Worm (Caenorhabditis elegans) whole organism, midembryonic: ENCODE results near the gene F56D5.3.

Experiments
- T22C8.4 ChIP-seq: fragments of 200-800 bp; sonication (Bioruptor generic); IDR thresholded peaks from 2 replicates; pipeline ENCODE4 v1.3.6; 2022; ENCODE audit warnings: missing genetic modification characterization, missing compliant biosample characterization
- cog-1 ChIP-seq: sonication (generic microtip); optimal IDR thresholded peaks from 2 replicates; lab custom pipeline; 2016; ENCODE audit warnings: missing genetic modification characterization, missing compliant biosample characterization
- flt-1 ChIP-seq: fragments of 200-800 bp; sonication (Bioruptor generic); IDR thresholded peaks from 2 replicates; pipeline ENCODE4 v1.3.6; 2022; ENCODE audit warnings: missing genetic modification characterization, missing compliant biosample characterization
- klf-2 ChIP-seq: fragments of 200-800 bp; sonication (Bioruptor generic); conservative IDR thresholded peaks from 2 replicates; pipeline ENCODE4 v1.3.6; 2022; ENCODE audit warnings: missing genetic modification reagents, missing genetic modification characterization, missing compliant biosample characterization
- med-1 ChIP-seq: sonication (generic microtip); optimal IDR thresholded peaks from 2 replicates; lab custom pipeline; 2017; ENCODE audit warnings: missing genetic modification characterization, mild to moderate bottlenecking, missing compliant biosample characterization, antibody characterized with exemption, missing genetic modification reagents; ENCODE audit not compliant: insufficient read depth
- ref-1 ChIP-seq: fragments of 200-800 bp; sonication (Bioruptor generic); conservative IDR thresholded peaks from 2 replicates; pipeline ENCODE4 v1.3.6; 2022; ENCODE audit warnings: missing genetic modification reagents, missing genetic modification characterization, missing compliant biosample characterization
- tab-1 ChIP-seq: fragments of 200-800 bp; sonication (Bioruptor generic); IDR thresholded peaks from 2 replicates; pipeline ENCODE4 v1.3.6; 2022; ENCODE audit warnings: missing genetic modification characterization, missing compliant biosample characterization
- ztf-23 ChIP-seq: fragments of 200-800 bp; sonication (Bioruptor generic); IDR thresholded peaks from 2 replicates; pipeline ENCODE4 v1.3.6; 2022; ENCODE audit warnings: missing genetic modification reagents, missing genetic modification characterization, missing compliant biosample characterization
- ztf-29 ChIP-seq: fragments of 200-800 bp; sonication (Bioruptor generic); IDR thresholded peaks from 2 replicates; pipeline ENCODE4 v1.3.6; 2022; ENCODE audit warnings: missing genetic modification reagents, missing genetic modification characterization, missing compliant biosample characterization

Gene F56D5.3

ce11 chrIV:9447209-9447608 is 49.8 kb downstream of the F56D5.3 start, which contains the start of gene hsp-12.6:
Gene hsp-12.6 (minus strand): TSS chrIV:9447228.
- TF ChIP-seq med-1 (GFP tag; lab: Kevin White, UChicago) (no peak), T22C8.4 (no peak), ztf-29 (no peak), tab-1 (GFP tag; lab: Robert Waterston, UW) (no peak), klf-2 (GFP tag; lab: Robert Waterston, UW) (no peak), flt-1 (GFP tag; lab: Robert Waterston, UW) (no peak), cog-1 (no peak), ref-1 (GFP tag; lab: Robert Waterston, UW) (no peak), ztf-23 (GFP tag; lab: Robert Waterston, UW) (no peak)

DNA sequence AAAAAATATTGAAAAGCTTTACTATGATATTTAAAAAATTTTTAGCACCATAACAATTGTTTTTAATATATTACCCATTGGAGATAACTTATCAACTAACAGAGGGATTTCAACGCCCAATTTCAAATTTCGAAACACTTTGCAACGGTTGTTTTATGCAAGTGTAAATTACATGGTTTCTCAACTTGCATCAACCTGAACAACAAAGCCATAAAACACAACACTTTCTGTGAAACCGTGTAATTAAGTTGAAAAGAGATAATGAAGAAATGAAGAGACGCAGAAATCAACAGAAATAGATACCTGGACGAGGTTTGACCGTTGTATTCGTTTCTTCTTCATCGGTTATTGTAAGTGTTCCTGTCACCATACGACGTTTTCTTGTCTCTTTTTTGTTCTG is 53.0 kb downstream of the F56D5.3 start, which contains the start of gene cpin-1:
cpin-1 (plus strand) TSS at position 301 of the 400 bp plus-strand sequence.
- no peak for TF ChIP-seq flt-1 (GFP tag; lab: Robert Waterston, UW)
- TF ChIP-seq cog-1 = no peak
- no peak for TF ChIP-seq med-1 (GFP tag; lab: Kevin White, UChicago)
- no peak for TF ChIP-seq klf-2 (GFP tag; lab: Robert Waterston, UW)
- no peak for TF ChIP-seq ztf-23 (GFP tag; lab: Robert Waterston, UW)
- no peak for TF ChIP-seq T22C8.4
- no peak for TF ChIP-seq tab-1 (GFP tag; lab: Robert Waterston, UW)
- no peak for TF ChIP-seq ref-1 (GFP tag; lab: Robert Waterston, UW)
- TF ChIP-seq ztf-29 = no peak
